Worm (Caenorhabditis elegans) whole organism, mixed stage, embryonic: ENCODE data around the gene toh-1.

ENCODE experiments used
- cnd-1 ChIP-seq: fragments of 200-800 bp; sonication (Bioruptor generic); optimal IDR thresholded peaks from 2 replicates; lab custom pipeline; 2018; ENCODE audit warnings: mild to moderate bottlenecking, missing genetic modification characterization, missing compliant biosample characterization
- lin-13 ChIP-seq: fragments of 150-350 bp; optimal IDR thresholded peaks from 2 replicates; lab custom pipeline; 2014; ENCODE audit warnings: missing biosample characterization, missing genetic modification characterization
- lsy-2 ChIP-seq: fragments of 150-350 bp; optimal IDR thresholded peaks from 2 replicates; lab custom pipeline; 2014; ENCODE audit warnings: missing biosample characterization, missing genetic modification characterization
- nhr-28 ChIP-seq: fragments of 150-350 bp; optimal IDR thresholded peaks from 2 replicates; lab custom pipeline; 2014; ENCODE audit warnings: missing biosample characterization, missing genetic modification characterization
- nhr-76 ChIP-seq: sonication (generic microtip); optimal IDR thresholded peaks from 2 replicates; lab custom pipeline; 2017; ENCODE audit warnings: missing biosample characterization, missing genetic modification characterization
- pha-4 ChIP-seq: fragments of 150-350 bp; optimal IDR thresholded peaks from 2 replicates; lab custom pipeline; 2018; ENCODE audit warnings: missing biosample characterization, missing genetic modification reagents, missing genetic modification characterization
- ztf-11 ChIP-seq: fragments of 150-350 bp; optimal IDR thresholded peaks from 2 replicates; lab custom pipeline; 2014; ENCODE audit warnings: missing biosample characterization, missing genetic modification characterization

ce11 chrIII:3803113-3803512 lies 5.7 kb downstream of the toh-1 start:
- TF ChIP-seq lin-13 (no peak), lsy-2 (no peak), nhr-76 (tag; lab: Kevin White, UChicago) (no peak), cnd-1 (no peak), pha-4 (no peak), ztf-11 (tag; lab: Kevin White, UChicago) (no peak), nhr-28 (tag; lab: Kevin White, UChicago) (no peak)
